Fruit fly (Drosophila melanogaster): Measurements from ENCODE around the gene CG6985.

dm6 chr3R:22753600-22753894, 12.6 kb downstream of the CG6985 start:
- TF ChIP-seq CG7101 (tag; optimal IDR thresholded peaks at IDR 0.05) (no peak), toe (GFP tag; optimal IDR thresholded peaks at IDR 0.05) (no peak), cnc (optimal IDR thresholded peaks at IDR 0.05) (no peak), Mnt (GFP tag; optimal IDR thresholded peaks at IDR 0.05) (no peak), CG33017 (tag; optimal IDR thresholded peaks at IDR 0.05) (no peak), Crg-1 (GFP tag; optimal IDR thresholded peaks at IDR 0.05) (no peak), CG12768 (GFP tag; optimal IDR thresholded peaks at IDR 0.05) (no peak), pad (GFP tag; optimal IDR thresholded peaks at IDR 0.05) (no peak), tj (GFP tag; optimal IDR thresholded peaks at IDR 0.05) (no peak), cic (GFP tag; optimal IDR thresholded peaks at IDR 0.05) (peak; percentile 67), CG7045 (GFP tag; optimal IDR thresholded peaks at IDR 0.05) (no peak)

Measured in whole organism, adult.